Worm (Caenorhabditis elegans): ENCODE measurements around the gene R160.10.

R160.10 gene

ce11 chrX:4367414-4367813, at the start of gene R160.10:
Gene R160.10, minus strand, starts transcription at chrX:4367514.
- no peak for TF ChIP-seq T22C8.4 (GFP tag; IDR thresholded peaks at IDR 0.05)
- no peak for TF ChIP-seq med-1 (GFP tag; optimal IDR thresholded peaks at IDR 0.05; ENCODE audit: insufficient read depth)
- TF ChIP-seq ref-1 (GFP tag; conservative IDR thresholded peaks at IDR 0.05), result no peak
- TF ChIP-seq cog-1 (tag; optimal IDR thresholded peaks at IDR 0.05), result no peak
- TF ChIP-seq ztf-23 (GFP tag; IDR thresholded peaks at IDR 0.05), result no peak
- TF ChIP-seq klf-2 (GFP tag; conservative IDR thresholded peaks at IDR 0.05), result no peak
- no peak for TF ChIP-seq flt-1 (GFP tag; IDR thresholded peaks at IDR 0.05)
- no peak for TF ChIP-seq tab-1 (GFP tag; IDR thresholded peaks at IDR 0.05)
- no peak for TF ChIP-seq ztf-29 (GFP tag; IDR thresholded peaks at IDR 0.05)

ce11 chrX:4415289-4415688, 48.0 kb upstream of the R160.10 start:
- TF ChIP-seq med-1 (GFP tag; optimal IDR thresholded peaks at IDR 0.05; ENCODE audit: insufficient read depth) (no peak), cog-1 (tag; optimal IDR thresholded peaks at IDR 0.05) (no peak), tab-1 (GFP tag; IDR thresholded peaks at IDR 0.05) (no peak), flt-1 (GFP tag; IDR thresholded peaks at IDR 0.05) (no peak), T22C8.4 (GFP tag; IDR thresholded peaks at IDR 0.05) (no peak), ref-1 (GFP tag; conservative IDR thresholded peaks at IDR 0.05) (no peak), klf-2 (GFP tag; conservative IDR thresholded peaks at IDR 0.05) (no peak), ztf-29 (GFP tag; IDR thresholded peaks at IDR 0.05) (no peak), ztf-23 (GFP tag; IDR thresholded peaks at IDR 0.05) (no peak)

ce11 chrX:4413206-4413605, 45.9 kb upstream of the R160.10 start:
- TF ChIP-seq med-1 (GFP tag; optimal IDR thresholded peaks at IDR 0.05; ENCODE audit: insufficient read depth), result no peak
- TF ChIP-seq ztf-23 (GFP tag; IDR thresholded peaks at IDR 0.05), result no peak
- no peak for TF ChIP-seq ztf-29 (GFP tag; IDR thresholded peaks at IDR 0.05)
- no peak for TF ChIP-seq cog-1 (tag; optimal IDR thresholded peaks at IDR 0.05)
- no peak for TF ChIP-seq ref-1 (GFP tag; conservative IDR thresholded peaks at IDR 0.05)
- TF ChIP-seq tab-1 (GFP tag; IDR thresholded peaks at IDR 0.05), result no peak
- TF ChIP-seq klf-2 (GFP tag; conservative IDR thresholded peaks at IDR 0.05), result no peak
- no peak for TF ChIP-seq flt-1 (GFP tag; IDR thresholded peaks at IDR 0.05)
- TF ChIP-seq T22C8.4 (GFP tag; IDR thresholded peaks at IDR 0.05), result no peak

ce11 chrX:4410280-4410911, 43.1 kb upstream of the R160.10 start:
- TF ChIP-seq med-1 (GFP tag; optimal IDR thresholded peaks at IDR 0.05; ENCODE audit: insufficient read depth) (no peak), tab-1 (GFP tag; IDR thresholded peaks at IDR 0.05) (no peak), ztf-29 (GFP tag; IDR thresholded peaks at IDR 0.05) (no peak), T22C8.4 (GFP tag; IDR thresholded peaks at IDR 0.05) (no peak), ztf-23 (GFP tag; IDR thresholded peaks at IDR 0.05) (no peak), cog-1 (tag; optimal IDR thresholded peaks at IDR 0.05) (no peak), ref-1 (GFP tag; conservative IDR thresholded peaks at IDR 0.05) (no peak), flt-1 (GFP tag; IDR thresholded peaks at IDR 0.05) (no peak), klf-2 (GFP tag; conservative IDR thresholded peaks at IDR 0.05) (no peak)

ce11 chrX:4409591-4410279, 42.4 kb upstream of the R160.10 start:
- TF ChIP-seq tab-1 (GFP tag; IDR thresholded peaks at IDR 0.05), result no peak
- no peak for TF ChIP-seq med-1 (GFP tag; optimal IDR thresholded peaks at IDR 0.05; ENCODE audit: insufficient read depth)
- no peak for TF ChIP-seq flt-1 (GFP tag; IDR thresholded peaks at IDR 0.05)
- TF ChIP-seq klf-2 (GFP tag; conservative IDR thresholded peaks at IDR 0.05), result no peak
- no peak for TF ChIP-seq ref-1 (GFP tag; conservative IDR thresholded peaks at IDR 0.05)

ce11 chrX:4408466-4408865, 41.2 kb upstream of the R160.10 start:
- TF ChIP-seq med-1 (GFP tag; optimal IDR thresholded peaks at IDR 0.05; ENCODE audit: insufficient read depth), result no peak
- no peak for TF ChIP-seq klf-2 (GFP tag; conservative IDR thresholded peaks at IDR 0.05)
- no peak for TF ChIP-seq cog-1 (tag; optimal IDR thresholded peaks at IDR 0.05)
- TF ChIP-seq T22C8.4 (GFP tag; IDR thresholded peaks at IDR 0.05), result no peak
- no peak for TF ChIP-seq ref-1 (GFP tag; conservative IDR thresholded peaks at IDR 0.05)
- TF ChIP-seq ztf-29 (GFP tag; IDR thresholded peaks at IDR 0.05), result no peak
- no peak for TF ChIP-seq ztf-23 (GFP tag; IDR thresholded peaks at IDR 0.05)
- no peak for TF ChIP-seq tab-1 (GFP tag; IDR thresholded peaks at IDR 0.05)
- no peak for TF ChIP-seq flt-1 (GFP tag; IDR thresholded peaks at IDR 0.05)

- no peak for TF ChIP-seq med-1 (GFP tag; optimal IDR thresholded peaks at IDR 0.05; ENCODE audit: insufficient read depth)
- no peak for TF ChIP-seq ztf-29 (GFP tag; IDR thresholded peaks at IDR 0.05)
- TF ChIP-seq flt-1 (GFP tag; IDR thresholded peaks at IDR 0.05), result no peak
- TF ChIP-seq tab-1 (GFP tag; IDR thresholded peaks at IDR 0.05), result no peak
- no peak for TF ChIP-seq ztf-23 (GFP tag; IDR thresholded peaks at IDR 0.05)
- no peak for TF ChIP-seq cog-1 (tag; optimal IDR thresholded peaks at IDR 0.05)
- TF ChIP-seq ref-1 (GFP tag; conservative IDR thresholded peaks at IDR 0.05), result no peak
- TF ChIP-seq T22C8.4 (GFP tag; IDR thresholded peaks at IDR 0.05), result no peak
- TF ChIP-seq klf-2 (GFP tag; conservative IDR thresholded peaks at IDR 0.05), result no peak
Measured at ce11 chrX:4404717-4405116, 37.4 kb upstream of the R160.10 start.

ce11 chrX:4402854-4403253, 35.5 kb upstream of the R160.10 start, which contains the start of gene D1079.1:
Gene D1079.1, plus strand, starts transcription at chrX:4403154.
- TF ChIP-seq flt-1 (GFP tag; IDR thresholded peaks at IDR 0.05), result no peak
- no peak for TF ChIP-seq med-1 (GFP tag; optimal IDR thresholded peaks at IDR 0.05; ENCODE audit: insufficient read depth)
- TF ChIP-seq T22C8.4 (GFP tag; IDR thresholded peaks at IDR 0.05), result no peak
- no peak for TF ChIP-seq cog-1 (tag; optimal IDR thresholded peaks at IDR 0.05)
- no peak for TF ChIP-seq tab-1 (GFP tag; IDR thresholded peaks at IDR 0.05)
- TF ChIP-seq ztf-23 (GFP tag; IDR thresholded peaks at IDR 0.05), result no peak
- TF ChIP-seq ref-1 (GFP tag; conservative IDR thresholded peaks at IDR 0.05), result no peak
- no peak for TF ChIP-seq ztf-29 (GFP tag; IDR thresholded peaks at IDR 0.05)
- TF ChIP-seq klf-2 (GFP tag; conservative IDR thresholded peaks at IDR 0.05), result no peak

- TF ChIP-seq T22C8.4 (GFP tag; IDR thresholded peaks at IDR 0.05) (no peak), ztf-29 (GFP tag; IDR thresholded peaks at IDR 0.05) (no peak), ref-1 (GFP tag; conservative IDR thresholded peaks at IDR 0.05) (no peak), klf-2 (GFP tag; conservative IDR thresholded peaks at IDR 0.05) (no peak), med-1 (GFP tag; optimal IDR thresholded peaks at IDR 0.05; ENCODE audit: insufficient read depth) (no peak), flt-1 (GFP tag; IDR thresholded peaks at IDR 0.05) (no peak)
Measured at ce11 chrX:4400296-4400695, 33.0 kb upstream of the R160.10 start.

Measured in whole organism, midembryonic.